Worm (Caenorhabditis elegans) whole organism, early embryonic: ENCODE measurements around the gene T21C9.9.

Source experiments
- B0310.2 ChIP-seq: sonication (generic microtip); optimal IDR thresholded peaks from 2 replicates; lab custom pipeline; 2016; ENCODE audit warnings: mild to moderate bottlenecking, missing genetic modification characterization, missing compliant biosample characterization
- F13C5.2 ChIP-seq: sonication (generic microtip); optimal IDR thresholded peaks from 2 replicates; lab custom pipeline; 2017; ENCODE audit warnings: mild to moderate bottlenecking, missing genetic modification characterization, inconsistent platforms, missing compliant biosample characterization
- aly-1 ChIP-seq: sonication (generic microtip); optimal IDR thresholded peaks from 2 replicates; lab custom pipeline; 2016; ENCODE audit warnings: missing genetic modification characterization, missing compliant biosample characterization
- ama-1 ChIP-seq: fragments of 150-350 bp; optimal IDR thresholded peaks from 2 replicates; lab custom pipeline; 2014
- ceh-13 ChIP-seq: fragments of 200-800 bp; sonication (Bioruptor generic); optimal IDR thresholded peaks from 2 replicates; lab custom pipeline; 2018; ENCODE audit warnings: mild to moderate bottlenecking, missing genetic modification characterization, missing compliant biosample characterization
- ceh-36 ChIP-seq: sonication (generic microtip); optimal IDR thresholded peaks from 2 replicates; lab custom pipeline; 2016; ENCODE audit warnings: missing genetic modification characterization, inconsistent platforms, missing compliant biosample characterization
- ets-7 ChIP-seq: sonication (generic microtip); optimal IDR thresholded peaks from 2 replicates; lab custom pipeline; 2016; ENCODE audit warnings: missing genotype, missing genetic modification characterization, missing compliant biosample characterization
- flt-1 ChIP-seq: fragments of 200-800 bp; sonication (Bioruptor generic); IDR thresholded peaks from 2 replicates; pipeline ENCODE4 v1.3.6; 2022; ENCODE audit warnings: missing genetic modification characterization, missing compliant biosample characterization
- hmbx-1 ChIP-seq: sonication (generic microtip); optimal IDR thresholded peaks from 2 replicates; lab custom pipeline; 2016; ENCODE audit warnings: mild to moderate bottlenecking, missing genetic modification characterization, missing compliant biosample characterization
- hmg-4 ChIP-seq: fragments of 200-800 bp; sonication (Bioruptor generic); optimal IDR thresholded peaks from 2 replicates; lab custom pipeline; 2018; ENCODE audit warnings: mild to moderate bottlenecking, missing genetic modification characterization, missing compliant biosample characterization
- hnd-1 ChIP-seq: sonication (generic microtip); optimal IDR thresholded peaks from 2 replicates; lab custom pipeline; 2016; ENCODE audit warnings: missing genetic modification characterization, missing compliant biosample characterization
- pes-1 ChIP-seq: fragments of 200-800 bp; sonication (Bioruptor generic); IDR thresholded peaks from 2 replicates; pipeline ENCODE4 v1.3.6; 2022; ENCODE audit warnings: missing genetic modification reagents, missing genetic modification characterization, missing compliant biosample characterization
- scrt-1 ChIP-seq: fragments of 200-800 bp; sonication (Bioruptor generic); IDR thresholded peaks from 2 replicates; pipeline ENCODE4 v1.3.6; 2022; ENCODE audit warnings: missing genetic modification characterization, missing compliant biosample characterization
- sea-1 ChIP-seq: fragments of 200-800 bp; sonication (Bioruptor generic); conservative IDR thresholded peaks from 2 replicates; pipeline ENCODE4 v1.3.6; 2022; ENCODE audit warnings: missing genetic modification characterization, missing compliant biosample characterization
- tbx-11 ChIP-seq: fragments of 200-800 bp; sonication (Bioruptor generic); IDR thresholded peaks from 2 replicates; pipeline ENCODE4 v1.3.6; 2022; ENCODE audit warnings: missing genetic modification characterization, missing compliant biosample characterization
- tbx-37 ChIP-seq: fragments of 200-800 bp; sonication (Bioruptor generic); conservative IDR thresholded peaks from 2 replicates; pipeline ENCODE4 v1.3.6; 2022; ENCODE audit warnings: missing genetic modification reagents, missing genetic modification characterization, missing compliant biosample characterization
- tra-4 ChIP-seq: sonication (generic microtip); optimal IDR thresholded peaks from 2 replicates; lab custom pipeline; 2017; ENCODE audit warnings: missing genetic modification characterization, missing compliant biosample characterization

T21C9.9 gene

ce11 chrV:10580638-10581037 is 11.7 kb downstream of the T21C9.9 start:
- TF ChIP-seq ets-7 (tag; lab: Kevin White, UChicago) = no peak
- no peak for TF ChIP-seq tbx-11 (GFP tag; lab: Robert Waterston, UW)
- TF ChIP-seq tra-4 (tag; lab: Kevin White, UChicago) = no peak

ce11 chrV:10578938-10579337 is 13.4 kb downstream of the T21C9.9 start, which contains the start of the genes erh-1 and lpd-9:
erh-1 (minus strand) TSS chrV:10579141.
lpd-9 (plus strand) TSS chrV:10579305.
- no peak for TF ChIP-seq scrt-1 (GFP tag; lab: Robert Waterston, UW)
- TF ChIP-seq hmg-4 (GFP tag; lab: Kevin White, UChicago) = no peak
- no peak for TF ChIP-seq aly-1 (tag; lab: Kevin White, UChicago)
- TF ChIP-seq ceh-36 (tag; lab: Kevin White, UChicago) = no peak
- TF ChIP-seq ets-7 (tag; lab: Kevin White, UChicago) = no peak
- no peak for TF ChIP-seq tbx-11 (GFP tag; lab: Robert Waterston, UW)
- TF ChIP-seq ama-1 (lab: Kevin White, UChicago) = no peak
- TF ChIP-seq F13C5.2 (tag; lab: Kevin White, UChicago) = peak; percentile 54
- TF ChIP-seq sea-1 (GFP tag; lab: Robert Waterston, UW) = no peak
- 0 out of 2 replicates have a peak, but pooled peaks have one; percentile 31 for TF ChIP-seq tbx-37 (GFP tag; lab: Robert Waterston, UW)
- no peak for TF ChIP-seq B0310.2 (tag; lab: Kevin White, UChicago)
- no peak for TF ChIP-seq flt-1 (GFP tag; lab: Robert Waterston, UW)

DNA sequence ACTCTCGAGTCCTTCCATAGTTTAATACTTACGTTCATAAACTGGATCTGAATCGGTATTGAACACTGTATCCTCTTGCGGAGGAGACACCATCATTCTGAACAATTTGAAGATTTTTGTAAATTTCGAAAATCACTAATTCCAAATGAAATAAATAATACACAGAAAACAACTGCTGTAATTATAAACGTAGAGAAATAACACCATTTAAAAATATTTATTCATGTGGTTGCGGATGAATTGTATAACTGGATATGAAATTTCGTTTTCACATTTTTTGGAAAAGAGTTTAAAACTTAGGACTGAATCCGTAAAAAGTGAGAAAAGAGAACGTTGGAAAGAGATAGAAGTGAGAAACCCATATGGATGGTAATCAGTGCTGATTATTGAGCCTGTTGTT is 14.2 kb downstream of the T21C9.9 start, which contains the start of gene mics-1:
mics-1 (minus strand) TSS at position 101 of the 400 bp plus-strand sequence.
- TF ChIP-seq ets-7 (tag; lab: Kevin White, UChicago) (no peak), F13C5.2 (tag; lab: Kevin White, UChicago) (no peak), hmbx-1 (no peak)

DNA sequence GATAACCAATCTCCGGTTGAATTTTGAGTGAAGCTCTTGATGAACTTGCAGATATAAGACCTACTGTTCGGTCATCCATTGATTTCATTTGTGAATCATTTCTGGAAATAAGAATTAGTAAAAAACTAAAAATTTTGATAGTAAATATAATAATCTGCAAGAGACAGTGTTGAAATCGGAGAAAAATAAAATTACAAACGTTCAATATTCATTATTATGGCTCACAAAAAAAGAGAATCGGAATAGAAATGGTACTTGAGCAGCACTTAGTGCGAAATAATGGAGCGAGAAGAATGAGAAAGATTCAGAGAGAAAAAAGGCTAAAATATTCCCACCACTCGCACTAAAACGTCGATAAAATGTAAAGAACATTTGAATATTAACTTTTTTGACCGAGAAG is 16.1 kb downstream of the T21C9.9 start, which contains the start of gene vps-54:
vps-54 (minus strand) TSS at position 101 of the 400 bp plus-strand sequence.
- TF ChIP-seq sea-1 (GFP tag; lab: Robert Waterston, UW) = no peak
- TF ChIP-seq tra-4 (tag; lab: Kevin White, UChicago) = no peak
- TF ChIP-seq F13C5.2 (tag; lab: Kevin White, UChicago) = no peak
- TF ChIP-seq pes-1 = no peak
- no peak for TF ChIP-seq hmg-4 (GFP tag; lab: Kevin White, UChicago)
- no peak for TF ChIP-seq tbx-37 (GFP tag; lab: Robert Waterston, UW)
- no peak for TF ChIP-seq ceh-36 (tag; lab: Kevin White, UChicago)
- TF ChIP-seq scrt-1 (GFP tag; lab: Robert Waterston, UW) = no peak
- no peak for TF ChIP-seq tbx-11 (GFP tag; lab: Robert Waterston, UW)
- no peak for TF ChIP-seq hmbx-1
- no peak for TF ChIP-seq ets-7 (tag; lab: Kevin White, UChicago)
- TF ChIP-seq ama-1 (lab: Kevin White, UChicago) = no peak
- no peak for TF ChIP-seq hnd-1 (tag; lab: Kevin White, UChicago)
- TF ChIP-seq ceh-13 = no peak
- no peak for TF ChIP-seq B0310.2 (tag; lab: Kevin White, UChicago)

ce11 chrV:10574197-10574596 is 18.2 kb downstream of the T21C9.9 start:
- TF ChIP-seq flt-1 (GFP tag; lab: Robert Waterston, UW) = no peak
- no peak for TF ChIP-seq tbx-11 (GFP tag; lab: Robert Waterston, UW)
- TF ChIP-seq aly-1 (tag; lab: Kevin White, UChicago) = no peak
- TF ChIP-seq tbx-37 (GFP tag; lab: Robert Waterston, UW) = no peak
- no peak for TF ChIP-seq ceh-36 (tag; lab: Kevin White, UChicago)
- TF ChIP-seq B0310.2 (tag; lab: Kevin White, UChicago) = no peak
- TF ChIP-seq F13C5.2 (tag; lab: Kevin White, UChicago) = no peak
- TF ChIP-seq hmg-4 (GFP tag; lab: Kevin White, UChicago) = no peak
- no peak for TF ChIP-seq sea-1 (GFP tag; lab: Robert Waterston, UW)
- TF ChIP-seq scrt-1 (GFP tag; lab: Robert Waterston, UW) = no peak
- no peak for TF ChIP-seq hnd-1 (tag; lab: Kevin White, UChicago)
- TF ChIP-seq pes-1 = no peak
- TF ChIP-seq hmbx-1 = no peak
- TF ChIP-seq ets-7 (tag; lab: Kevin White, UChicago) = no peak
- no peak for TF ChIP-seq tra-4 (tag; lab: Kevin White, UChicago)
- no peak for TF ChIP-seq ceh-13
- no peak for TF ChIP-seq ama-1 (lab: Kevin White, UChicago)

DNA sequence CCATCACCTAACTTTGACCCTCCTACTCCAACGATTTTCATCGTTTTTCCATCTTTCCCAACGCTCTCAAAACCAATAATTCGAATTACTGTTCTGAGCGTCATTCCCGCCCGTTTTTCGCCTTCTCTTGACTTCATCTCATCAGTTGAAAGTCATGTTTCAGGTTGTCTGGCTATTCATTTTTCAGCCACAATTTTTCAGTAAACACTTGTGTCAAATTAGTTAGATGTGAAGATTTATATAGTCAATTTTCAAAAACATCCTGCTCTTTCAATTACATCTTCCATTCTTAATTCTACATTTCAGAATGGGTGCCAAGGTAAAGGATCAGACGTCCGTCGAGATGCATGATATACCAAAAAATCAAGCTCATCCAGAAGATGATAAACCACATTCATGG is 19.8 kb downstream of the T21C9.9 start, which contains the start of gene del-6:
del-6 (plus strand) TSS at position 301 of the 400 bp plus-strand sequence.
- TF ChIP-seq tra-4 (tag; lab: Kevin White, UChicago) (no peak), scrt-1 (GFP tag; lab: Robert Waterston, UW) (no peak), hmbx-1 (no peak), flt-1 (GFP tag; lab: Robert Waterston, UW) (no peak), sea-1 (GFP tag; lab: Robert Waterston, UW) (no peak), tbx-37 (GFP tag; lab: Robert Waterston, UW) (no peak), F13C5.2 (tag; lab: Kevin White, UChicago) (no peak), tbx-11 (GFP tag; lab: Robert Waterston, UW) (no peak), pes-1 (no peak), aly-1 (tag; lab: Kevin White, UChicago) (no peak), ceh-13 (no peak), hnd-1 (tag; lab: Kevin White, UChicago) (no peak)

- TF ChIP-seq ceh-13 (no peak), ama-1 (lab: Kevin White, UChicago) (no peak), pes-1 (no peak), aly-1 (tag; lab: Kevin White, UChicago) (no peak), sea-1 (GFP tag; lab: Robert Waterston, UW) (no peak), ets-7 (tag; lab: Kevin White, UChicago) (no peak), ceh-36 (tag; lab: Kevin White, UChicago) (no peak), B0310.2 (tag; lab: Kevin White, UChicago) (no peak), hmg-4 (GFP tag; lab: Kevin White, UChicago) (no peak), scrt-1 (GFP tag; lab: Robert Waterston, UW) (no peak), tbx-37 (GFP tag; lab: Robert Waterston, UW) (no peak), F13C5.2 (tag; lab: Kevin White, UChicago) (no peak), tra-4 (tag; lab: Kevin White, UChicago) (no peak), tbx-11 (GFP tag; lab: Robert Waterston, UW) (no peak), flt-1 (GFP tag; lab: Robert Waterston, UW) (no peak), hmbx-1 (no peak)
Measured at ce11 chrV:10571523-10571922, 20.9 kb downstream of the T21C9.9 start.
